Fruit fly (Drosophila melanogaster) whole organism, prepupa: Measurements from ENCODE around the gene Pdhb.

Source experiments
- CG15336 ChIP-seq: fragments of 200-800 bp; sonication (Bioruptor generic); IDR thresholded peaks from 2 replicates; pipeline ENCODE4 v1.3.6; 2022; ENCODE audit warnings: missing biosample characterization, missing genetic modification characterization
- OdsH ChIP-seq: fragments of 200-800 bp; sonication (Bioruptor generic); optimal IDR thresholded peaks from 3 replicates; lab custom pipeline; 2016; ENCODE audit warnings: missing biosample characterization, missing genetic modification characterization
- Sox102F ChIP-seq: fragments of 200-800 bp; sonication (Bioruptor generic); optimal IDR thresholded peaks from 2 replicates; lab custom pipeline; 2016; ENCODE audit warnings: missing biosample characterization, mild to moderate bottlenecking, missing genetic modification characterization
- dsx ChIP-seq: fragments of 200-800 bp; optimal IDR thresholded peaks from 3 replicates; lab custom pipeline; 2019; ENCODE audit warnings: missing biosample characterization, mild to moderate bottlenecking, missing genetic modification characterization, moderate library complexity; ENCODE audit not compliant: poor library complexity, severe bottlenecking
- net ChIP-seq: fragments of 200-800 bp; sonication (Bioruptor generic); optimal IDR thresholded peaks from 3 replicates; lab custom pipeline; 2016; ENCODE audit warnings: missing biosample characterization, missing genetic modification characterization
- vri ChIP-seq: fragments of 200-800 bp; sonication (Bioruptor generic); optimal IDR thresholded peaks from 3 replicates; lab custom pipeline; 2016; ENCODE audit warnings: missing biosample characterization, mild to moderate bottlenecking, missing genetic modification characterization

DNA sequence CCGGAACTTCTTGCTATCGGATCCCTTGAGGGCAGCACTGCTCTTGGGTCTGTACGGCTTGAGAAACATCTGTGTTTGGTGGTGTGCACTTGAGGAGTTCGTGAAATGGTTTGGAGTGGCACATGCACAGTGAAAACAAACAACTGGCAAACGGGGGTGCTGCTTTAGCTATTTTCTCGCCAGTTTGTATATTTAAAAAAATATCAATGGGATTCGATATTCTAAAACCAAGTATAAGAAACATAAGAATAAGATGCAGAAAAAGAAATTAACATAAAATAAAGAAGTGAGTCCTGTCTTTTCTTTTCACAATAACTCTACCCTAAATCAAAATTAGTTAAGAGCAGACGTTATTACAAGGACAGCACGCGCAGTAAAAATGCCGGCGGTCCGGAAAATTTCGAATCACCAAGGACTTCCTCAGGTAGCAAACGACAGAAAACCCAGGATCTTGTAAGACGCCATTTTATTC lies 38.8 kb downstream of the Pdhb start, which contains the start of gene eIF2D:
- TF ChIP-seq CG15336 (GFP tag; lab: Robert Waterston, UW) = peak; percentile 68
- no peak for TF ChIP-seq OdsH
- peak; percentile 64 for TF ChIP-seq net
- TF ChIP-seq vri = no peak
- peak; percentile 26 for TF ChIP-seq dsx (GFP tag; lab: Kevin White, UChicago)
- TF ChIP-seq Sox102F (GFP tag; lab: Kevin White, UChicago) = no peak
